Worm (Caenorhabditis elegans): Measurements from ENCODE around the gene ani-2.

DNA sequence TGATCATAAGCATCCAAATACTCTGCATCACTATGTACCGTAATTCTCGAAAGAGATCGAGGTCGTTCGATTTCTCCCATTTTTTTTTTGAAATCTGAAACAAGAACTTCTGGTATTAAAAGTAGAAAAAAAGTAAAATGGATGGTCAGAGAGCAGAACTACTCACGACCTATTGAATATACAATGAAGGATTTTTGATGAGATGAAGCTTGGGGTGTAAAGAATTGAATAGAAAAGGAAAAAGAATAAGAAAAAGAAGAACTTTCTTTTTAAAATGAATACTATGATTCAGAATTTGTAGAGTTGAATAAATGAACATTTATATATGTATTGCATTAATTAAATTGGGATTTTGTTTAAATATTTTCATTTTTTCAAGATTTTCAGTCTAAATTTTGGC, 31.3 kb downstream of the ani-2 start, which contains the start of gene ttc-39B:
- TF ChIP-seq aly-1 (tag; optimal IDR thresholded peaks at IDR 0.05) (no peak), ceh-36 (tag; optimal IDR thresholded peaks at IDR 0.05) (no peak)

All from whole organism, early embryonic.